Worm (Caenorhabditis elegans) whole organism, L3 larva: ENCODE data around the gene srtx-1.

ENCODE experiments used
- R02D3.7 ChIP-seq: fragments of 150-350 bp; optimal IDR thresholded peaks from 2 replicates; lab custom pipeline; 2014; ENCODE audit warnings: missing biosample characterization, missing genetic modification characterization
- aly-2 ChIP-seq: fragments of 150-350 bp; optimal IDR thresholded peaks from 2 replicates; lab custom pipeline; 2014; ENCODE audit warnings: missing biosample characterization, missing genetic modification characterization
- ceh-82 ChIP-seq: fragments of 150-350 bp; optimal IDR thresholded peaks from 2 replicates; lab custom pipeline; 2014; ENCODE audit warnings: missing biosample characterization, missing genetic modification characterization
- egl-27 ChIP-seq: sonication (generic microtip); optimal IDR thresholded peaks from 4 replicates; lab custom pipeline; 2017; ENCODE audit warnings: missing biosample characterization, missing genetic modification reagents, missing genetic modification characterization
- elt-1 ChIP-seq: fragments of 150-350 bp; optimal IDR thresholded peaks from 2 replicates; lab custom pipeline; 2014; ENCODE audit warnings: missing biosample characterization, missing genetic modification characterization
- elt-2 ChIP-seq: sonication (generic microtip); optimal IDR thresholded peaks from 2 replicates; lab custom pipeline; 2016; ENCODE audit warnings: missing genetic modification reagents, mild to moderate bottlenecking, missing genetic modification characterization, missing compliant biosample characterization
- fos-1 ChIP-seq: fragments of 150-350 bp; optimal IDR thresholded peaks from 2 replicates; lab custom pipeline; 2014; ENCODE audit warnings: missing biosample characterization, missing genetic modification characterization
- jun-1 ChIP-seq: fragments of 150-350 bp; optimal IDR thresholded peaks from 2 replicates; lab custom pipeline; 2014; ENCODE audit warnings: missing biosample characterization, missing genetic modification reagents, missing genetic modification characterization
- nhr-23 ChIP-seq: fragments of 150-350 bp; optimal IDR thresholded peaks from 2 replicates; lab custom pipeline; 2014; ENCODE audit warnings: missing biosample characterization, missing genetic modification reagents, missing genetic modification characterization
- pqm-1 ChIP-seq: fragments of 150-350 bp; optimal IDR thresholded peaks from 2 replicates; lab custom pipeline; 2017; ENCODE audit warnings: missing biosample characterization, missing genetic modification characterization, inconsistent platforms
- sea-2 ChIP-seq: fragments of 150-350 bp; sonication (generic microtip); optimal IDR thresholded peaks from 4 replicates; lab custom pipeline; 2014; ENCODE audit warnings: missing biosample characterization, missing genetic modification reagents, missing genetic modification characterization
- unc-62 ChIP-seq: fragments of 150-350 bp; sonication (generic microtip); optimal IDR thresholded peaks from 4 replicates; lab custom pipeline; 2014; ENCODE audit warnings: missing biosample characterization, missing genetic modification reagents, missing genetic modification characterization
- zag-1 ChIP-seq: fragments of 150-350 bp; optimal IDR thresholded peaks from 2 replicates; lab custom pipeline; 2014; ENCODE audit warnings: missing biosample characterization, missing genetic modification characterization

DNA sequence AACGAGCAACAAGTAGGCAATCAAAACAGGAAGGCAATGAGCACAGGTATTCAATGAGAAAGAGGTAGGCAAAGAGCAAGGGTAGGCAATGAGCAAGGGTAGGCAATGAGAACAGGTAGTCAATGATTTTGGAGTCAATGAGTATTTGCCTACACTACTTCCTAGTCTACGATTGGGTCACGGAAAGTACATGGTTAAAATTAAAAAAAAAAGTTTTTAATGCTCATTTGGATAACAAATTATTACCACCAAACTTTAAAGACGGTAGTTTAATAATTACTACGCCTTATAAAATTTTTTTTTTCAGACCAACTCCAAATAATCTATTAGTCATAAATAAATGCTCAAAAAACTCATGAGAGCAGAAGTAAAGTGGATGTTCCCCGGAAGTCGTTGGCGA, 39.3 kb upstream of the srtx-1 start, which contains the start of gene ptp-8:
- TF ChIP-seq R02D3.7 (tag; lab: Kevin White, UChicago) (no peak), elt-2 (no peak), ceh-82 (tag; lab: Kevin White, UChicago) (no peak), sea-2 (GFP tag; lab: Kevin White, UChicago) (no peak), unc-62 (GFP tag; lab: Kevin White, UChicago) (no peak), jun-1 (no peak), fos-1 (tag; lab: Kevin White, UChicago) (no peak), elt-1 (tag; lab: Kevin White, UChicago) (no peak), zag-1 (tag; lab: Kevin White, UChicago) (no peak), nhr-23 (tag; lab: Kevin White, UChicago) (no peak), aly-2 (tag; lab: Kevin White, UChicago) (no peak), pqm-1 (tag; lab: Kevin White, UChicago) (no peak), egl-27 (tag; lab: Kevin White, UChicago) (no peak)
